Worm (Caenorhabditis elegans) whole organism, L3 larva: ENCODE measurements around the gene bus-18.

Experiments
- aly-2 ChIP-seq: fragments of 150-350 bp; optimal IDR thresholded peaks from 2 replicates; lab custom pipeline; 2014; ENCODE audit warnings: missing biosample characterization, missing genetic modification characterization
- daf-12 ChIP-seq: fragments of 150-350 bp; optimal IDR thresholded peaks from 2 replicates; lab custom pipeline; 2014; ENCODE audit warnings: missing biosample characterization, missing genetic modification reagents, missing genetic modification characterization
- elt-1 ChIP-seq: fragments of 150-350 bp; optimal IDR thresholded peaks from 2 replicates; lab custom pipeline; 2014; ENCODE audit warnings: missing biosample characterization, missing genetic modification characterization
- eor-1 ChIP-seq, 2 experiments: fragments of 150-350 bp; optimal IDR thresholded peaks; 2 replicates each; lab custom pipeline; 2014 to 2018; ENCODE audit warnings: missing biosample characterization in 2 of 2, missing genetic modification characterization in 2 of 2
- fos-1 ChIP-seq: fragments of 150-350 bp; optimal IDR thresholded peaks from 2 replicates; lab custom pipeline; 2014; ENCODE audit warnings: missing biosample characterization, missing genetic modification characterization
- nhr-77 ChIP-seq: fragments of 150-350 bp; optimal IDR thresholded peaks from 2 replicates; lab custom pipeline; 2014; ENCODE audit warnings: missing biosample characterization, missing genetic modification characterization
- pqm-1 ChIP-seq: fragments of 150-350 bp; optimal IDR thresholded peaks from 2 replicates; lab custom pipeline; 2017; ENCODE audit warnings: missing biosample characterization, missing genetic modification characterization, inconsistent platforms
- unc-62 ChIP-seq: fragments of 150-350 bp; sonication (generic microtip); optimal IDR thresholded peaks from 4 replicates; lab custom pipeline; 2014; ENCODE audit warnings: missing biosample characterization, missing genetic modification reagents, missing genetic modification characterization

DNA sequence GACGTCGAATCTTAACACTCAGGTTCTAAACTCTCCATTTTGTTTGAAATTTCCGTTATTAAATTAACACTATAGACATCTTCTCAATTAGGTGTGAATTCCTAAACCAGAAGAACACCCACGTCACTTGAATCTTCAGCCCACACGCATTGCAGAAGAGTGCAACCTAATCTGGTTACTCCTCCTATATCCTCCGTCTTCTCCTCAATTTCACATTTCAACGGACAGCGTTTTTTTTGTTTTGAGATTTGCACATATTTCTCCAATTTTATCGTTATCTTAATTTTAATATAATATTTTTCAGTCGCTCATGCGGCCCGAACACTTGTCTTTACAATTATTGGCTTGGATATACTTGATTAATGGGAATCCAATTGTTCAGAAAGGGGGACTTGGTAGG lies 16.2 kb upstream of the bus-18 start, which contains the start of gene smoc-1:
- TF ChIP-seq elt-1 (tag; lab: Kevin White, UChicago): no peak
- no peak for TF ChIP-seq daf-12 (tag; lab: Kevin White, UChicago)
- TF ChIP-seq nhr-77 (tag; lab: Kevin White, UChicago): no peak
- no peak for TF ChIP-seq unc-62 (GFP tag; lab: Kevin White, UChicago)
- TF ChIP-seq aly-2 (tag; lab: Kevin White, UChicago): no peak
- no peak for TF ChIP-seq pqm-1 (tag; lab: Kevin White, UChicago)
- TF ChIP-seq fos-1: no peak
- no peak for TF ChIP-seq eor-1 (tag; optimal IDR thresholded peaks at IDR 0.05; lab: Kevin White, UChicago)
